Worm (Caenorhabditis elegans): ENCODE results near the gene T01E8.8.

ce11 chrII:10252048-10252447 lies 21.0 kb downstream of the T01E8.8 start:
- TF ChIP-seq ceh-2 (tag; optimal IDR thresholded peaks at IDR 0.05) (no peak), ttx-3 (tag; optimal IDR thresholded peaks at IDR 0.05) (no peak), pqm-1 (tag; optimal IDR thresholded peaks at IDR 0.05) (no peak), unc-55 (GFP tag; optimal IDR thresholded peaks at IDR 0.05) (no peak), fkh-10 (GFP tag; optimal IDR thresholded peaks at IDR 0.05) (no peak), tbx-2 (tag; optimal IDR thresholded peaks at IDR 0.05) (no peak), odd-2 (tag; optimal IDR thresholded peaks at IDR 0.05) (no peak), ama-1 (optimal IDR thresholded peaks at IDR 0.05) (no peak), gmeb-2 (tag; optimal IDR thresholded peaks at IDR 0.05) (no peak), lim-6 (tag; optimal IDR thresholded peaks at IDR 0.05) (no peak)

Data from whole organism, late embryonic.